Worm (Caenorhabditis elegans): Measurements from ENCODE around the gene W06G6.15.

DNA sequence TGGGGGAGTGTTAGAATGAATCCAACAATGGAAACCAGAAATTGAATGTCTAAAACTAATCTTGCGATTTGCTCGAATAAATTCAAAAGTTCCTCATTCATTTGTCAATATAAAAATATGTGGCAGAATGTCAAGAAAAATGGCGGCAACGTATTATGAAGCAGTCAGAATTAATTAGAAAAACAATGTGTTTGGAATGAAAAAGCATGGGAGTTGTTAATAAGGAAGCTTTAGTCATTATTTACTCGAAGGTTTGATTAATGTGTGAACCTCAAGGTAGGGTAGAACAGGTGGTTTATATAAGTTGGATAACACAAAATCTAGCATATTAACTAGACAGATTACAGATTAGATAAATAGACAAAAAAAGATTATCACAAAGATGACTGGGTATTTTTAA, 16.1 kb upstream of the W06G6.15 start, which contains the start of gene srw-76:
- TF ChIP-seq dao-5 (tag; optimal IDR thresholded peaks at IDR 0.05) (no peak), W03F9.2 (tag; optimal IDR thresholded peaks at IDR 0.05) (no peak)

All from whole organism, L4/young adult.